Fruit fly (Drosophila melanogaster) whole organism, embryonic: ENCODE measurements around the gene unc-45.

Experiments
- CG10959 ChIP-seq: fragments of 200-800 bp; sonication (Bioruptor generic); IDR thresholded peaks from 2 replicates; pipeline ENCODE4 v1.3.6; 2022; ENCODE audit warnings: missing biosample characterization, missing genetic modification characterization
- CG11093 ChIP-seq: fragments of 200-800 bp; sonication (Bioruptor generic); IDR thresholded peaks from 3 replicates; pipeline ENCODE4 v1.3.6; 2022; ENCODE audit warnings: missing biosample characterization, missing genetic modification characterization
- CG11560 ChIP-seq: fragments of 200-800 bp; sonication (Bioruptor generic); IDR thresholded peaks from 3 replicates; pipeline ENCODE4 v1.3.6; 2022; ENCODE audit warnings: missing biosample characterization, missing genetic modification characterization
- CG12071 ChIP-seq: fragments of 200-800 bp; sonication (Bioruptor generic); optimal IDR thresholded peaks from 3 replicates; lab custom pipeline; 2018; ENCODE audit warnings: missing biosample characterization, mild to moderate bottlenecking, missing genetic modification characterization
- CG12769 ChIP-seq: fragments of 200-800 bp; sonication (Bioruptor generic); optimal IDR thresholded peaks from 2 replicates; lab custom pipeline; 2019; ENCODE audit warnings: missing biosample characterization, mild to moderate bottlenecking, missing genetic modification characterization, moderate library complexity
- CG14710 ChIP-seq: fragments of 200-800 bp; sonication (Bioruptor generic); optimal IDR thresholded peaks from 3 replicates; lab custom pipeline; 2019; ENCODE audit warnings: missing biosample characterization, mild to moderate bottlenecking, missing genetic modification characterization, moderate library complexity
- CG1529 ChIP-seq: fragments of 200-800 bp; sonication (Bioruptor generic); optimal IDR thresholded peaks from 3 replicates; lab custom pipeline; 2018; ENCODE audit warnings: missing biosample characterization, missing genetic modification characterization
- CG16813 ChIP-seq: fragments of 200-800 bp; sonication (Bioruptor generic); IDR thresholded peaks from 3 replicates; pipeline ENCODE4 v1.3.6; 2022; ENCODE audit warnings: missing biosample characterization, missing genetic modification characterization; ENCODE audit not compliant: partially characterized antibody
- CG1832 ChIP-seq: fragments of 200-800 bp; sonication (Bioruptor generic); optimal IDR thresholded peaks from 2 replicates; lab custom pipeline; 2017; ENCODE audit warnings: missing biosample characterization, mild to moderate bottlenecking, missing genetic modification characterization, inconsistent platforms
- CG18476 ChIP-seq: fragments of 200-800 bp; sonication (Bioruptor generic); optimal IDR thresholded peaks from 2 replicates; lab custom pipeline; 2016; ENCODE audit warnings: missing biosample characterization, mild to moderate bottlenecking, missing genetic modification characterization
- CG31365 ChIP-seq: fragments of 200-800 bp; sonication (Bioruptor generic); optimal IDR thresholded peaks from 2 replicates; lab custom pipeline; 2018; ENCODE audit warnings: missing biosample characterization, mild to moderate bottlenecking, missing genetic modification characterization
- CG31388 ChIP-seq: fragments of 200-800 bp; sonication (Bioruptor generic); optimal IDR thresholded peaks from 2 replicates; lab custom pipeline; 2016; ENCODE audit warnings: missing biosample characterization, missing genetic modification characterization
- CG33213 ChIP-seq: fragments of 200-800 bp; sonication (Bioruptor generic); optimal IDR thresholded peaks from 3 replicates; lab custom pipeline; 2016; ENCODE audit warnings: missing biosample characterization, missing genetic modification characterization
- CG4617 ChIP-seq: fragments of 200-800 bp; sonication (Bioruptor generic); optimal IDR thresholded peaks from 3 replicates; lab custom pipeline; 2016; ENCODE audit warnings: missing biosample characterization, missing genetic modification characterization, borderline replicate concordance
- CG5953 ChIP-seq: fragments of 200-800 bp; sonication (Bioruptor generic); IDR thresholded peaks from 2 replicates; pipeline ENCODE4 v1.3.6; 2022; ENCODE audit warnings: missing biosample characterization, missing genetic modification characterization
- CG8281 ChIP-seq: fragments of 200-800 bp; sonication (Bioruptor generic); optimal IDR thresholded peaks from 2 replicates; lab custom pipeline; 2018; ENCODE audit warnings: missing biosample characterization, mild to moderate bottlenecking, missing genetic modification characterization, moderate library complexity
- CG8944 ChIP-seq: fragments of 200-800 bp; sonication (Bioruptor generic); optimal IDR thresholded peaks from 3 replicates; lab custom pipeline; 2016; ENCODE audit warnings: missing biosample characterization, missing genetic modification characterization
- CG9215 ChIP-seq: fragments of 200-800 bp; sonication (Bioruptor generic); IDR thresholded peaks from 2 replicates; pipeline ENCODE4 v1.3.6; 2022; ENCODE audit warnings: missing biosample characterization, missing genetic modification characterization
- CG9797 ChIP-seq: fragments of 200-800 bp; sonication (Bioruptor generic); optimal IDR thresholded peaks from 3 replicates; lab custom pipeline; 2018; ENCODE audit warnings: missing biosample characterization, mild to moderate bottlenecking, missing genetic modification characterization
- Deaf1 ChIP-seq: fragments of 200-800 bp; optimal IDR thresholded peaks from 3 replicates; lab custom pipeline; 2019; ENCODE audit warnings: missing biosample characterization, mild to moderate bottlenecking, missing genetic modification characterization, moderate library complexity
- Doc2 ChIP-seq: fragments of 200-800 bp; sonication (Bioruptor generic); IDR thresholded peaks from 2 replicates; pipeline ENCODE4 v1.3.6; 2022; ENCODE audit warnings: missing biosample characterization, missing genetic modification characterization
- HLHmδ ChIP-seq: fragments of 200-800 bp; sonication (Bioruptor generic); optimal IDR thresholded peaks from 2 replicates; lab custom pipeline; 2018; ENCODE audit warnings: missing biosample characterization, mild to moderate bottlenecking, missing genetic modification characterization, moderate library complexity
- HmgD ChIP-seq: fragments of 200-800 bp; sonication (Bioruptor generic); optimal IDR thresholded peaks from 3 replicates; lab custom pipeline; 2016; ENCODE audit warnings: missing biosample characterization, missing genetic modification characterization
- Hmx ChIP-seq: fragments of 200-800 bp; sonication (Bioruptor generic); optimal IDR thresholded peaks from 2 replicates; lab custom pipeline; 2016; ENCODE audit warnings: missing biosample characterization, missing genetic modification characterization
- NC2α ChIP-seq: fragments of 200-800 bp; sonication (Bioruptor generic); optimal IDR thresholded peaks from 2 replicates; lab custom pipeline; 2016; ENCODE audit warnings: missing biosample characterization, missing genetic modification characterization
- Sin3A ChIP-seq: fragments of >200 bp; optimal IDR thresholded peaks from 2 replicates; lab custom pipeline; 2018
- Taf1 ChIP-seq: fragments of 200-800 bp; sonication (Bioruptor generic); IDR thresholded peaks from 2 replicates; pipeline ENCODE4 v1.3.6; 2022; ENCODE audit warnings: missing biosample characterization, missing genetic modification characterization
- ase ChIP-seq: fragments of 200-800 bp; sonication (Bioruptor generic); IDR thresholded peaks from 3 replicates; pipeline ENCODE4 v1.3.6; 2022; ENCODE audit warnings: missing biosample characterization, missing genetic modification characterization
- cg ChIP-seq: fragments of 200-800 bp; sonication (Bioruptor generic); optimal IDR thresholded peaks from 3 replicates; lab custom pipeline; 2019; ENCODE audit warnings: missing biosample characterization, mild to moderate bottlenecking, missing genetic modification characterization, moderate library complexity
- ci ChIP-seq: fragments of 200-800 bp; sonication (Bioruptor generic); IDR thresholded peaks from 3 replicates; pipeline ENCODE4 v1.3.6; 2022; ENCODE audit warnings: missing biosample characterization, missing genetic modification characterization
- crc ChIP-seq: fragments of 200-800 bp; sonication (Bioruptor generic); optimal IDR thresholded peaks from 2 replicates; lab custom pipeline; 2016; ENCODE audit warnings: missing biosample characterization, missing genetic modification characterization
- ems ChIP-seq: fragments of 200-800 bp; sonication (Bioruptor generic); optimal IDR thresholded peaks from 3 replicates; lab custom pipeline; 2016; ENCODE audit warnings: missing biosample characterization, missing genetic modification characterization
- eve ChIP-seq, 2 experiments: fragments of >200 bp; optimal IDR thresholded peaks; 2 replicates each; lab custom pipeline; 2017; ENCODE audit warnings: missing biosample characterization in 2 of 2, missing genetic modification characterization in 2 of 2
- fd96Cb ChIP-seq: fragments of 200-800 bp; sonication (Bioruptor generic); optimal IDR thresholded peaks from 2 replicates; lab custom pipeline; 2018; ENCODE audit warnings: missing biosample characterization, mild to moderate bottlenecking, missing genetic modification characterization, moderate library complexity
- gsb ChIP-seq: fragments of 200-800 bp; sonication (Bioruptor generic); IDR thresholded peaks from 2 replicates; pipeline ENCODE4 v1.3.6; 2022; ENCODE audit warnings: missing biosample characterization, missing genetic modification characterization
- hkb ChIP-seq, 2 experiments: fragments of 200-800 bp in 1 of 2; fragments of >200 bp in 1 of 2; sonication (Bioruptor generic) in 1 of 2; IDR thresholded peaks in 1 of 2; optimal IDR thresholded peaks in 1 of 2; 2 replicates each; pipeline versions ENCODE4 v1.3.6 to Lab custom; 2017 to 2022; ENCODE audit warnings: missing biosample characterization in 1 of 2, missing genetic modification characterization in 1 of 2
- ind ChIP-seq: fragments of 200-800 bp; sonication (Bioruptor generic); optimal IDR thresholded peaks from 3 replicates; lab custom pipeline; 2016; ENCODE audit warnings: missing biosample characterization, missing genetic modification characterization
- kah ChIP-seq: fragments of 200-800 bp; sonication (Bioruptor generic); optimal IDR thresholded peaks from 2 replicates; lab custom pipeline; 2018; ENCODE audit warnings: missing biosample characterization, mild to moderate bottlenecking, missing genetic modification characterization
- mld ChIP-seq: fragments of 200-800 bp; sonication (Bioruptor generic); IDR thresholded peaks from 3 replicates; pipeline ENCODE4 v1.3.6; 2022; ENCODE audit warnings: missing biosample characterization, missing genetic modification characterization; ENCODE audit not compliant: partially characterized antibody
- nmo ChIP-seq: fragments of 200-800 bp; sonication (Bioruptor generic); optimal IDR thresholded peaks from 2 replicates; lab custom pipeline; 2018; ENCODE audit warnings: missing biosample characterization, mild to moderate bottlenecking, missing genetic modification characterization, moderate library complexity
- oc ChIP-seq: fragments of 200-800 bp; sonication (Bioruptor generic); optimal IDR thresholded peaks from 2 replicates; lab custom pipeline; 2018; ENCODE audit warnings: missing biosample characterization, mild to moderate bottlenecking, missing genetic modification characterization, moderate library complexity
- otp ChIP-seq: fragments of 200-800 bp; sonication (Bioruptor generic); IDR thresholded peaks from 3 replicates; pipeline ENCODE4, ENCODE4 v1.3.6; 2022; ENCODE audit warnings: missing biosample characterization, missing genetic modification characterization
- pb ChIP-seq: fragments of 200-800 bp; sonication (Bioruptor generic); optimal IDR thresholded peaks from 3 replicates; lab custom pipeline; 2016; ENCODE audit warnings: missing biosample characterization, missing genetic modification characterization
- slbo ChIP-seq: fragments of 200-800 bp; sonication (Bioruptor generic); IDR thresholded peaks from 2 replicates; pipeline ENCODE4 v1.3.6; 2022; ENCODE audit warnings: missing biosample characterization, missing genetic modification characterization
- sob ChIP-seq: fragments of 200-800 bp; sonication (Bioruptor generic); IDR thresholded peaks from 2 replicates; pipeline ENCODE4 v1.3.6; 2022; ENCODE audit warnings: missing biosample characterization, missing genetic modification characterization
- stc ChIP-seq: fragments of 200-800 bp; sonication (Bioruptor generic); IDR thresholded peaks from 2 replicates; pipeline ENCODE4 v1.3.6; 2022; ENCODE audit warnings: missing biosample characterization, missing genetic modification characterization
- stwl ChIP-seq: fragments of 200-800 bp; sonication (Bioruptor generic); optimal IDR thresholded peaks from 3 replicates; lab custom pipeline; 2018; ENCODE audit warnings: missing biosample characterization, mild to moderate bottlenecking, missing genetic modification characterization, moderate library complexity
- tgo ChIP-seq: fragments of 200-800 bp; sonication (Bioruptor generic); IDR thresholded peaks from 3 replicates; pipeline ENCODE4 v1.3.6; 2022; ENCODE audit warnings: missing biosample characterization, missing genetic modification characterization
- tio ChIP-seq: fragments of 200-800 bp; sonication (Bioruptor generic); optimal IDR thresholded peaks from 2 replicates; lab custom pipeline; 2017; ENCODE audit warnings: missing biosample characterization, missing genetic modification characterization, inconsistent platforms
- trem ChIP-seq: fragments of 200-800 bp; optimal IDR thresholded peaks from 3 replicates; lab custom pipeline; 2019; ENCODE audit warnings: missing biosample characterization, mild to moderate bottlenecking, missing genetic modification characterization, moderate library complexity
- vvl ChIP-seq: fragments of 200-800 bp; sonication (Bioruptor generic); IDR thresholded peaks from 2 replicates; pipeline ENCODE4 v1.3.6; 2022; ENCODE audit warnings: missing biosample characterization, missing genetic modification characterization
- zfh1 ChIP-seq: fragments of 200-800 bp; sonication (Bioruptor generic); IDR thresholded peaks from 3 replicates; pipeline ENCODE4 v1.3.6; 2022; ENCODE audit warnings: missing biosample characterization, missing genetic modification characterization

Gene unc-45

DNA sequence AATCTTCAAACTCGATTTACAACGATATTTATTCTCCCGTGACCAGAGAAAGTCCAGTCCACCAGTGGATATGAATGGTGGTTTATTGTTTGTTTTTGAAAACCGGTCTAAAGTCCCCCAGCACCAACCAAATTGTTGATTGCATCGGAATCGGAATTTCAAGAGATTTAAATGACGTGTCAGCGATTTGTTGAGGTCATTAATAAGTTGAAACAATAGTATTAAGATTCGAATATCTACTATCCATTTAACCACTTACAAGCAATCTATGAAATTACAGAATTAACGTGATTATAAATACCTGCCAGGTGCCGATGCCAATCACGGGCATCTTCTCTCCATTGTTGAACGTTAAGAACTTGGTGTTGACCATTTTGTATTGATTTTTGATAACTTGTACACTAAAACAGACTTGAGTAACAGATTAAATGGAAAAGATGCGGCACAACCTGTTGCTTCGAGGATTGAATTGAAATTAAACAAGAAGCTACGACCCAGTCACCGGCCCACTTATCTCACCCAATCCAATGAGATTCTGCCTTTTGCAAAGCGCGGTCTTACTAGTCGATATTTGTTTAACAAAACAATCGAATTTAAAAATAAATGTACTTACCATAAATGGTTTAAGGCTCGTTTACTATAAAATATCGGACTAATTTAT, 25.4 kb upstream of the unc-45 start, which contains the start of gene CG2767 (continued):
- TF ChIP-seq pb (GFP tag; lab: Kevin White, UChicago) (no peak), oc (tag; lab: Kevin White, UChicago) (peak; percentile 12), CG31388 (GFP tag; lab: Kevin White, UChicago) (no peak), ci (no peak), ems (GFP tag; lab: Kevin White, UChicago) (no peak), vvl (GFP tag; lab: Robert Waterston, UW) (no peak), CG12769 (tag; lab: Kevin White, UChicago) (no peak), stc (no peak), gsb (GFP tag; lab: Robert Waterston, UW) (no peak), CG14710 (tag; lab: Kevin White, UChicago) (no peak), trem (tag; lab: Kevin White, UChicago) (no peak), slbo (GFP tag; lab: Robert Waterston, UW) (no peak), CG1529 (GFP tag; lab: Kevin White, UChicago) (no peak), ase (GFP tag; lab: Robert Waterston, UW) (no peak), CG5953 (no peak), Sin3A (lab: Kevin White, UChicago) (no peak), Deaf1 (no peak), otp (GFP tag; lab: Robert Waterston, UW) (no peak), CG18476 (no peak), CG10959 (GFP tag; lab: Robert Waterston, UW) (no peak), stwl (no peak), crc (no peak), Hmx (no peak), Doc2 (GFP tag; lab: Robert Waterston, UW) (no peak), mld (no peak), CG33213 (GFP tag; lab: Kevin White, UChicago) (no peak), hkb (optimal IDR thresholded peaks at IDR 0.05; lab: Kevin White, UChicago) (no peak), hkb (GFP tag; IDR thresholded peaks at IDR 0.05; lab: Robert Waterston, UW) (no peak), cg (GFP tag; lab: Kevin White, UChicago) (no peak), tio (GFP tag; lab: Kevin White, UChicago) (no peak), HLHmδ (no peak), tgo (GFP tag; lab: Robert Waterston, UW) (no peak), HmgD (GFP tag; lab: Kevin White, UChicago) (no peak), CG12071 (GFP tag; lab: Kevin White, UChicago) (no peak), zfh1 (no peak), kah (GFP tag; lab: Kevin White, UChicago) (peak; percentile 53), CG31365 (no peak), CG16813 (GFP tag; lab: Robert Waterston, UW) (no peak), CG8944 (GFP tag; lab: Kevin White, UChicago) (no peak), CG4617 (GFP tag; lab: Kevin White, UChicago) (no peak), sob (no peak), ind (GFP tag; lab: Kevin White, UChicago) (no peak), nmo (no peak), CG9797 (peak; percentile 45), fd96Cb (no peak), CG8281 (tag; lab: Kevin White, UChicago) (no peak), CG9215 (GFP tag; lab: Robert Waterston, UW) (no peak), NC2α (GFP tag; lab: Kevin White, UChicago) (no peak), CG11560 (tag; lab: Robert Waterston, UW) (peak; percentile 87; the same call in 1 of the 3 replicates), eve (GFP tag; optimal IDR thresholded peaks at IDR 0.05; lab: Kevin White, UChicago) (no peak), CG11093 (GFP tag; lab: Robert Waterston, UW) (no peak), CG1832 (GFP tag; lab: Kevin White, UChicago) (no peak), Taf1 (GFP tag; lab: Robert Waterston, UW) (no peak)
